Fruit fly (Drosophila melanogaster) whole organism, embryonic: ENCODE data around the gene CG9673.

Experiments used
- CG10462 ChIP-seq: fragments of 200-800 bp; sonication (Bioruptor generic); optimal IDR thresholded peaks from 2 replicates; lab custom pipeline; 2016; ENCODE audit warnings: missing biosample characterization, missing genetic modification characterization
- CG11093 ChIP-seq: fragments of 200-800 bp; sonication (Bioruptor generic); IDR thresholded peaks from 3 replicates; pipeline ENCODE4 v1.3.6; 2022; ENCODE audit warnings: missing biosample characterization, missing genetic modification characterization
- CG12659 ChIP-seq: fragments of 200-800 bp; sonication (Bioruptor generic); optimal IDR thresholded peaks from 3 replicates; lab custom pipeline; 2017; ENCODE audit warnings: mild to moderate bottlenecking, missing biosample characterization, missing genetic modification reagents, missing genetic modification characterization
- CG13624 ChIP-seq: fragments of 200-800 bp; sonication (Bioruptor generic); optimal IDR thresholded peaks from 2 replicates; lab custom pipeline; 2016; ENCODE audit warnings: missing biosample characterization, missing genetic modification characterization
- CG14050 ChIP-seq: fragments of 200-800 bp; sonication (Bioruptor generic); IDR thresholded peaks from 3 replicates; pipeline ENCODE4 v1.3.6; 2022; ENCODE audit warnings: missing biosample characterization, missing genetic modification characterization
- CG14441 ChIP-seq: fragments of 200-800 bp; sonication (Bioruptor generic); IDR thresholded peaks from 2 replicates; pipeline ENCODE4 v1.3.6; 2022; ENCODE audit warnings: missing biosample characterization, missing genetic modification characterization
- CG15073 ChIP-seq: fragments of 200-800 bp; sonication (Bioruptor generic); optimal IDR thresholded peaks from 2 replicates; lab custom pipeline; 2016; ENCODE audit warnings: missing biosample characterization, missing genetic modification characterization
- CG16815 ChIP-seq: fragments of 200-800 bp; sonication (Bioruptor generic); optimal IDR thresholded peaks from 3 replicates; lab custom pipeline; 2017; ENCODE audit warnings: missing biosample characterization, mild to moderate bottlenecking, missing genetic modification characterization
- CG17802 ChIP-seq: fragments of 200-800 bp; sonication (Bioruptor generic); optimal IDR thresholded peaks from 2 replicates; lab custom pipeline; 2018; ENCODE audit warnings: missing biosample characterization, mild to moderate bottlenecking, missing genetic modification characterization, moderate library complexity
- CG18599 ChIP-seq: fragments of 200-800 bp; sonication (Bioruptor generic); optimal IDR thresholded peaks from 3 replicates; lab custom pipeline; 2017; ENCODE audit warnings: missing biosample characterization, missing genetic modification characterization, mild to moderate bottlenecking, moderate library complexity, missing genetic modification reagents
- CG30403 ChIP-seq: fragments of 200-800 bp; sonication (Bioruptor generic); optimal IDR thresholded peaks from 3 replicates; lab custom pipeline; 2016; ENCODE audit warnings: missing biosample characterization, missing genetic modification characterization
- CG3726 ChIP-seq: fragments of 200-800 bp; sonication (Bioruptor generic); IDR thresholded peaks from 3 replicates; pipeline ENCODE4, ENCODE4 v1.3.6; 2022; ENCODE audit warnings: missing biosample characterization, missing genetic modification characterization
- CG3847 ChIP-seq: fragments of 200-800 bp; sonication (Bioruptor generic); IDR thresholded peaks from 2 replicates; pipeline ENCODE4 v1.3.6; 2022; ENCODE audit warnings: missing biosample characterization, missing genetic modification characterization
- CG3995 ChIP-seq: fragments of 200-800 bp; sonication (Bioruptor generic); optimal IDR thresholded peaks from 3 replicates; lab custom pipeline; 2016; ENCODE audit warnings: missing biosample characterization, missing genetic modification characterization
- CG4730 ChIP-seq: fragments of 200-800 bp; sonication (Bioruptor generic); IDR thresholded peaks from 2 replicates; pipeline ENCODE4 v1.3.6; 2022; ENCODE audit warnings: missing biosample characterization, missing genetic modification characterization
- CG5245 ChIP-seq: fragments of 200-800 bp; sonication (Bioruptor generic); optimal IDR thresholded peaks from 3 replicates; lab custom pipeline; 2016; ENCODE audit warnings: missing biosample characterization, missing genetic modification characterization
- CG6791 ChIP-seq: fragments of 200-800 bp; sonication (Bioruptor generic); IDR thresholded peaks from 3 replicates; pipeline ENCODE4 v1.3.6; 2022; ENCODE audit warnings: missing biosample characterization, missing genetic modification characterization; ENCODE audit not compliant: partially characterized antibody
- CG7928 ChIP-seq: fragments of 200-800 bp; sonication (Bioruptor generic); optimal IDR thresholded peaks from 2 replicates; lab custom pipeline; 2017; ENCODE audit warnings: missing biosample characterization, mild to moderate bottlenecking, missing genetic modification characterization
- CG8281 ChIP-seq: fragments of 200-800 bp; sonication (Bioruptor generic); optimal IDR thresholded peaks from 2 replicates; lab custom pipeline; 2018; ENCODE audit warnings: missing biosample characterization, mild to moderate bottlenecking, missing genetic modification characterization, moderate library complexity
- CG9215 ChIP-seq: fragments of 200-800 bp; sonication (Bioruptor generic); IDR thresholded peaks from 2 replicates; pipeline ENCODE4 v1.3.6; 2022; ENCODE audit warnings: missing biosample characterization, missing genetic modification characterization
- CG9932 ChIP-seq: fragments of 200-800 bp; sonication (Bioruptor generic); IDR thresholded peaks from 2 replicates; pipeline ENCODE4 v1.3.6; 2022; ENCODE audit warnings: missing biosample characterization, missing genetic modification characterization
- E2f2 ChIP-seq: fragments of 200-800 bp; sonication (Bioruptor generic); IDR thresholded peaks from 2 replicates; pipeline ENCODE4 v1.3.6; 2022; ENCODE audit warnings: missing biosample characterization, missing genetic modification characterization
- Eip74EF ChIP-seq, 2 experiments: fragments of 200-800 bp in 1 of 2; fragments of >200 bp in 1 of 2; sonication (Bioruptor generic) in 1 of 2; optimal IDR thresholded peaks; 2 replicates each; lab custom pipeline; 2017 to 2019; ENCODE audit warnings: missing biosample characterization in 2 of 2, missing genetic modification characterization in 2 of 2, mild to moderate bottlenecking in 1 of 2, moderate library complexity in 1 of 2
- Ets65A ChIP-seq: fragments of 200-800 bp; sonication (Bioruptor generic); peaks from one replicate; lab custom pipeline; 2016; ENCODE audit warnings: missing biosample characterization, missing genetic modification characterization
- Gug ChIP-seq: fragments of 200-800 bp; sonication (Bioruptor generic); IDR thresholded peaks from 4 replicates; pipeline ENCODE4 v1.3.6; 2022; ENCODE audit warnings: missing biosample characterization, missing genetic modification characterization
- Hr51 ChIP-seq, 2 experiments: fragments of 200-800 bp; sonication (Bioruptor generic); optimal IDR thresholded peaks; 2 replicates in 1 of 2; 3 replicates in 1 of 2; lab custom pipeline; 2016 to 2018; ENCODE audit warnings: missing biosample characterization in 2 of 2, missing genetic modification characterization in 2 of 2, mild to moderate bottlenecking in 1 of 2, moderate library complexity in 1 of 2
- Lhr ChIP-seq: fragments of 200-800 bp; sonication (Bioruptor generic); optimal IDR thresholded peaks from 3 replicates; lab custom pipeline; 2017; ENCODE audit warnings: mild to moderate bottlenecking, missing biosample characterization, missing genetic modification reagents, missing genetic modification characterization
- Myb ChIP-seq: fragments of 200-800 bp; sonication (Bioruptor generic); optimal IDR thresholded peaks from 2 replicates; lab custom pipeline; 2016; ENCODE audit warnings: missing biosample characterization, missing genetic modification characterization
- NC2α ChIP-seq: fragments of 200-800 bp; sonication (Bioruptor generic); optimal IDR thresholded peaks from 2 replicates; lab custom pipeline; 2016; ENCODE audit warnings: missing biosample characterization, missing genetic modification characterization
- Ravus ChIP-seq: fragments of 200-800 bp; sonication (Bioruptor generic); IDR thresholded peaks from 2 replicates; pipeline ENCODE4 v1.3.6; 2022; ENCODE audit warnings: missing biosample characterization, missing genetic modification characterization
- Sox100B ChIP-seq: fragments of 200-800 bp; sonication (Bioruptor generic); optimal IDR thresholded peaks from 3 replicates; lab custom pipeline; 2018; ENCODE audit warnings: missing biosample characterization, mild to moderate bottlenecking, missing genetic modification characterization
- Spps ChIP-seq: fragments of 200-800 bp; sonication (Bioruptor generic); optimal IDR thresholded peaks from 2 replicates; lab custom pipeline; 2018; ENCODE audit warnings: missing biosample characterization, mild to moderate bottlenecking, missing genetic modification characterization
- aop ChIP-seq: fragments of 200-800 bp; sonication (Bioruptor generic); IDR thresholded peaks from 2 replicates; pipeline ENCODE4 v1.3.6; 2022; ENCODE audit warnings: missing biosample characterization, missing genetic modification characterization
- cg ChIP-seq: fragments of 200-800 bp; sonication (Bioruptor generic); optimal IDR thresholded peaks from 3 replicates; lab custom pipeline; 2019; ENCODE audit warnings: missing biosample characterization, mild to moderate bottlenecking, missing genetic modification characterization, moderate library complexity
- ci ChIP-seq: fragments of 200-800 bp; sonication (Bioruptor generic); IDR thresholded peaks from 3 replicates; pipeline ENCODE4 v1.3.6; 2022; ENCODE audit warnings: missing biosample characterization, missing genetic modification characterization
- fd3F ChIP-seq: fragments of 200-800 bp; sonication (Bioruptor generic); optimal IDR thresholded peaks from 2 replicates; lab custom pipeline; 2018; ENCODE audit warnings: missing biosample characterization, mild to moderate bottlenecking, missing genetic modification characterization, moderate library complexity
- hth ChIP-seq: fragments of >200 bp; optimal IDR thresholded peaks from 2 replicates; lab custom pipeline; 2017; ENCODE audit warnings: inconsistent platforms
- jigr1 ChIP-seq: fragments of 200-800 bp; sonication (Bioruptor generic); IDR thresholded peaks from 3 replicates; pipeline ENCODE4 v1.3.6; 2022; ENCODE audit warnings: missing biosample characterization, missing genetic modification characterization
- mam ChIP-seq: fragments of 200-800 bp; sonication (Bioruptor generic); optimal IDR thresholded peaks from 3 replicates; lab custom pipeline; 2016; ENCODE audit warnings: missing biosample characterization, missing genetic modification characterization
- nom ChIP-seq: fragments of 200-800 bp; sonication (Bioruptor generic); optimal IDR thresholded peaks from 2 replicates; lab custom pipeline; 2017; ENCODE audit warnings: missing biosample characterization, missing genetic modification characterization, mild to moderate bottlenecking, moderate library complexity, missing genetic modification reagents
- otp ChIP-seq: fragments of 200-800 bp; sonication (Bioruptor generic); IDR thresholded peaks from 3 replicates; pipeline ENCODE4, ENCODE4 v1.3.6; 2022; ENCODE audit warnings: missing biosample characterization, missing genetic modification characterization
- phol ChIP-seq: fragments of 200-800 bp; sonication (Bioruptor generic); optimal IDR thresholded peaks from 3 replicates; lab custom pipeline; 2018; ENCODE audit warnings: missing biosample characterization, mild to moderate bottlenecking, missing genetic modification characterization, moderate library complexity
- pros ChIP-seq: fragments of 200-800 bp; sonication (Bioruptor generic); optimal IDR thresholded peaks from 3 replicates; lab custom pipeline; 2019; ENCODE audit warnings: missing biosample characterization, mild to moderate bottlenecking, missing genetic modification characterization, moderate library complexity
- run ChIP-seq: fragments of 200-800 bp; sonication (Bioruptor generic); optimal IDR thresholded peaks from 3 replicates; lab custom pipeline; 2018; ENCODE audit warnings: missing biosample characterization, mild to moderate bottlenecking, missing genetic modification characterization
- schlank ChIP-seq: fragments of 200-800 bp; sonication (Bioruptor generic); optimal IDR thresholded peaks from 2 replicates; lab custom pipeline; 2018; ENCODE audit warnings: missing biosample characterization, mild to moderate bottlenecking, missing genetic modification characterization
- sens ChIP-seq: fragments of 200-800 bp; sonication (Bioruptor generic); peaks from one replicate; lab custom pipeline; 2016; ENCODE audit warnings: missing biosample characterization, missing genetic modification characterization
- sug ChIP-seq: fragments of 200-800 bp; optimal IDR thresholded peaks from 2 replicates; lab custom pipeline; 2019; ENCODE audit warnings: missing biosample characterization, mild to moderate bottlenecking, missing genetic modification characterization, moderate library complexity
- trh ChIP-seq: fragments of 200-800 bp; sonication (Bioruptor generic); optimal IDR thresholded peaks from 2 replicates; lab custom pipeline; 2016; ENCODE audit warnings: missing biosample characterization, missing genetic modification characterization
- unc-4 ChIP-seq: fragments of 200-800 bp; sonication (Bioruptor generic); IDR thresholded peaks from 2 replicates; pipeline ENCODE4 v1.3.6; 2022; ENCODE audit warnings: missing biosample characterization, missing genetic modification characterization; ENCODE audit not compliant: partially characterized antibody
- usp ChIP-seq: fragments of >200 bp; optimal IDR thresholded peaks from 2 replicates; lab custom pipeline; 2017; ENCODE audit warnings: missing biosample characterization, missing genetic modification characterization
- zen ChIP-seq: fragments of 200-800 bp; sonication (Bioruptor generic); optimal IDR thresholded peaks from 3 replicates; lab custom pipeline; 2018; ENCODE audit warnings: missing biosample characterization, mild to moderate bottlenecking, missing genetic modification characterization, moderate library complexity
- zf30C ChIP-seq: fragments of 200-800 bp; sonication (Bioruptor generic); optimal IDR thresholded peaks from 3 replicates; lab custom pipeline; 2018; ENCODE audit warnings: missing biosample characterization, mild to moderate bottlenecking, missing genetic modification characterization

CG9673 gene

DNA sequence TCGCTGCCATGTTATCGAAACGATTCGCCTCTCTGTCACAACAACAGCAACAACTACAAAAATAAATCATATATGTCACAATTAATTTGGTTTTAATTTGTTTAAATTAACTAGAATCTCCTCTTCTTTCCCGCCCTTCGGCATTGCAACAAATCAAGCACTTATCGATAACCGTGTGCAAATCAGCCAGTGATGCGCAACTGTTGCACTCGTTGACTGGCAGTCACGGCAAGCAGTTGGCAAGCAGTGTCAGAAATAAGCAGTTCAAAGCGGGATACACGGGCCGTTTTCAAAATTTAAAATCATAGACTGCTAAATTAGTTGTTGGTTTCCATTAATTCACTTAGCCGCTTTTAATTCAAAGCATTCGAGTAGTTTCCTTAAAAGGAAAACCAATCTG, 19.9 kb downstream of the CG9673 start, which contains the start of gene Axs (continued):
- TF ChIP-seq CG3995: peak; percentile 62
- no peak for TF ChIP-seq run (tag; lab: Kevin White, UChicago)
- peak; percentile 50 for TF ChIP-seq CG12659
- TF ChIP-seq otp (GFP tag; lab: Robert Waterston, UW): no peak
- TF ChIP-seq Lhr (GFP tag; lab: Kevin White, UChicago): peak; percentile 77
- no peak for TF ChIP-seq zf30C
- TF ChIP-seq CG7928 (GFP tag; lab: Kevin White, UChicago): no peak
- no peak for TF ChIP-seq Ravus (GFP tag; lab: Robert Waterston, UW)
- no peak for TF ChIP-seq schlank (tag; lab: Kevin White, UChicago)
- no peak for TF ChIP-seq Gug
- peak; percentile 76 for TF ChIP-seq sens (GFP tag; lab: Kevin White, UChicago)
- TF ChIP-seq zen (tag; lab: Kevin White, UChicago): no peak
- TF ChIP-seq CG11093 (GFP tag; lab: Robert Waterston, UW): no peak
- peak; percentile 75 for TF ChIP-seq CG6791 (GFP tag; lab: Robert Waterston, UW)
- TF ChIP-seq CG17802 (tag; lab: Kevin White, UChicago): no peak
- no peak for TF ChIP-seq Sox100B (GFP tag; lab: Kevin White, UChicago)
- TF ChIP-seq CG14441 (GFP tag; lab: Robert Waterston, UW): no peak
- no peak for TF ChIP-seq jigr1 (GFP tag; lab: Robert Waterston, UW)
- no peak for TF ChIP-seq usp (GFP tag; lab: Kevin White, UChicago)
- TF ChIP-seq CG9215: no peak
- TF ChIP-seq nom: no peak
- no peak for TF ChIP-seq CG3726 (GFP tag; lab: Robert Waterston, UW)
- TF ChIP-seq CG5245 (GFP tag; lab: Kevin White, UChicago): no peak
- TF ChIP-seq hth: no peak
- TF ChIP-seq CG18599 (GFP tag; lab: Kevin White, UChicago): no peak
- TF ChIP-seq Hr51 (GFP tag; optimal IDR thresholded peaks at IDR 0.05; lab: Kevin White, UChicago): peak in 1 of 2 experiments; percentile 3
- no peak for TF ChIP-seq trh
- TF ChIP-seq cg: peak; percentile 13
- no peak for TF ChIP-seq aop (GFP tag; lab: Robert Waterston, UW)
- TF ChIP-seq Eip74EF (GFP tag; optimal IDR thresholded peaks at IDR 0.05; lab: Kevin White, UChicago): peak in 1 of 2 experiments; percentile 81
- peak; percentile 99 for TF ChIP-seq E2f2 (GFP tag; lab: Robert Waterston, UW)
- TF ChIP-seq CG15073 (GFP tag; lab: Kevin White, UChicago): no peak
- TF ChIP-seq unc-4 (GFP tag; lab: Robert Waterston, UW): peak; percentile 64
- TF ChIP-seq CG30403 (GFP tag; lab: Kevin White, UChicago): peak; percentile 25
- no peak for TF ChIP-seq NC2α (GFP tag; lab: Kevin White, UChicago)
- TF ChIP-seq CG10462 (GFP tag; lab: Kevin White, UChicago): no peak
- TF ChIP-seq Myb (GFP tag; lab: Kevin White, UChicago): peak; percentile 84
- TF ChIP-seq CG14050 (GFP tag; lab: Robert Waterston, UW): no peak
- TF ChIP-seq CG3847: peak; percentile 30
- peak; percentile 21; the same call in 1 of the 3 replicates for TF ChIP-seq ci (GFP tag; lab: Robert Waterston, UW)
- no peak for TF ChIP-seq Spps (tag; lab: Kevin White, UChicago)
- peak; percentile 58 for TF ChIP-seq CG9932 (GFP tag; lab: Robert Waterston, UW)
- no peak for TF ChIP-seq CG4730 (GFP tag; lab: Robert Waterston, UW)
- no peak for TF ChIP-seq fd3F (GFP tag; lab: Kevin White, UChicago)
- peak; percentile 92 for TF ChIP-seq Ets65A
- peak; percentile 6 for TF ChIP-seq CG13624 (GFP tag; lab: Kevin White, UChicago)
- peak; percentile 31 for TF ChIP-seq sug (tag; lab: Kevin White, UChicago)
- TF ChIP-seq phol (tag; lab: Kevin White, UChicago): peak; percentile 45
- TF ChIP-seq mam (GFP tag; lab: Kevin White, UChicago): peak; percentile 50
- no peak for TF ChIP-seq CG8281
- TF ChIP-seq pros (GFP tag; lab: Kevin White, UChicago): no peak
- TF ChIP-seq CG16815 (GFP tag; lab: Kevin White, UChicago): no peak
